Fruit fly (Drosophila melanogaster): ENCODE measurements around the gene rols.

rols gene

DNA sequence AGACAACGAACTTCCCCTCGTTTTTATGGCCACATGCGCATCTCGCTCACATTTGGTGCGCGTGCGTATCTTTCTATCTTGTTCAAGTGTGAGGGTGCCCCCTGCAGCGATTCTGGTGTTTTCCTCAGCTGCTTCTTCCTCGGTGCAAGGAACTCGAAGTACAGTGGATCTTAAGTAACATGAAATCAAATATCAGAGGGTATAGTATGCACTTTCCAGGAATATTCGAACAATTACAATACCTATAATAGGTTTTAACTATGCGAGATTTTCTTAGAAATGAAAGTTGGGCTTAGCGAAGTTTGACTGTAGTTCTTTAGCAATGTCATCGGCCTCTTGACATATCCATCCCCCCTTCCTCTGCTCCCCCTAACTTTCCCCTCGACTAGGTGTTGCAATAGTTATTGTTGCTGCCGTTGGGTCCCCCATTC is 1.9 kb downstream of the rols start (continued):
- TF ChIP-seq Blimp-1 (GFP tag; optimal IDR thresholded peaks at IDR 0.05), result no peak
- TF ChIP-seq CG16779 (tag; optimal IDR thresholded peaks at IDR 0.05), result peak; percentile 25
- TF ChIP-seq Gug (GFP tag; IDR thresholded peaks at IDR 0.05), result peak; percentile 54
- TF ChIP-seq Ets96B (tag; optimal IDR thresholded peaks at IDR 0.05), result peak; percentile 56
- peak; percentile 59 for TF ChIP-seq CG6808 (GFP tag; optimal IDR thresholded peaks at IDR 0.05)
- TF ChIP-seq Smox (GFP tag; optimal IDR thresholded peaks at IDR 0.05), result no peak
- no peak for TF ChIP-seq vri (GFP tag; optimal IDR thresholded peaks at IDR 0.05)
- peak; percentile 29 for TF ChIP-seq CG32006 (GFP tag; optimal IDR thresholded peaks at IDR 0.05)
- TF ChIP-seq CG6792 (GFP tag; optimal IDR thresholded peaks at IDR 0.05), result peak; percentile 25
- peak; percentile 62 for TF ChIP-seq CG10631 (GFP tag; optimal IDR thresholded peaks at IDR 0.05)
- TF ChIP-seq salr (GFP tag; optimal IDR thresholded peaks at IDR 0.05), result peak in 1 of 2 experiments; percentile 59
- no peak for TF ChIP-seq CG4318 (GFP tag; optimal IDR thresholded peaks at IDR 0.05)
- TF ChIP-seq Eip93F (GFP tag; optimal IDR thresholded peaks at IDR 0.05), result no peak
- no peak for TF ChIP-seq dac (GFP tag; optimal IDR thresholded peaks at IDR 0.05)
- TF ChIP-seq CG15336 (GFP tag; IDR thresholded peaks at IDR 0.05), result peak; percentile 46; the same call in 1 of the 2 replicates
- no peak for TF ChIP-seq CG6854 (GFP tag; optimal IDR thresholded peaks at IDR 0.05)
- TF ChIP-seq CG11294 (GFP tag; IDR thresholded peaks at IDR 0.05), result no peak
- peak; percentile 35 for TF ChIP-seq svp (GFP tag)
- TF ChIP-seq net (GFP tag; optimal IDR thresholded peaks at IDR 0.05), result no peak
- TF ChIP-seq Met (GFP tag; optimal IDR thresholded peaks at IDR 0.05), result no peak
- TF ChIP-seq Sox15 (GFP tag; optimal IDR thresholded peaks at IDR 0.05), result no peak
- TF ChIP-seq Lpt (GFP tag; optimal IDR thresholded peaks at IDR 0.05), result peak; percentile 44
- no peak for TF ChIP-seq topi (GFP tag; optimal IDR thresholded peaks at IDR 0.05)
- TF ChIP-seq cyc (GFP tag; optimal IDR thresholded peaks at IDR 0.05), result peak; percentile 4
- peak; percentile 81 for TF ChIP-seq Eip78C (GFP tag)

DNA sequence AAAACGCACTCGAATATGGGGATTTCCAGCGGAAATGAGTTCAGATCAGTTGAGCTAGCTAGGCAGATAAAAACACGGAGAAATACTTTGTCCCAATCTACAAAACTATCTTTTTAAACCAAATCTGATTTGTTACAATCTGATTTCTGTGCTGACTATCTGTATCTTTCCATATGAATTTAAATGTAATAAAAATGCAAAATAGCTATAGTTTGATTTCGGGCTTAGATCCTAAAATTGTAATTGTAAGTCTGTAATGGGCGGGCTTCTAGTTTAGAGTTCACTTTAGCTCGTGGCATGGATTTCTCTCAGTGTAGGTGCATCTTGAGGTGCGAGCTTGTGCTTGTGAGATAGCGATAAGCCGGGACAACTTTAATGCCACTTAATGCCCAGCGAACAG is 2.4 kb downstream of the rols start:
- TF ChIP-seq Eip78C (GFP tag) (peak; percentile 58), pdm3 (GFP tag; optimal IDR thresholded peaks at IDR 0.05) (peak; percentile 8), CG10669 (GFP tag; optimal IDR thresholded peaks at IDR 0.05) (peak; percentile 18), Ets96B (tag; optimal IDR thresholded peaks at IDR 0.05) (peak; percentile 23), fd59A (GFP tag; optimal IDR thresholded peaks at IDR 0.05) (peak; percentile 2), Hr39 (GFP tag; optimal IDR thresholded peaks at IDR 0.05) (no peak), Sox15 (GFP tag; optimal IDR thresholded peaks at IDR 0.05) (no peak)

dm6 chr3L:12060101-12060500 is 4.6 kb downstream of the rols start:
- TF ChIP-seq CG32006 (GFP tag; optimal IDR thresholded peaks at IDR 0.05) (peak; percentile 83), CG6792 (GFP tag; optimal IDR thresholded peaks at IDR 0.05) (no peak), Eip78C (GFP tag) (peak; percentile 40), CG8632 (GFP tag; optimal IDR thresholded peaks at IDR 0.05) (no peak), eg (GFP tag; IDR thresholded peaks at IDR 0.05) (peak; percentile 47; the same call in 1 of the 3 replicates), CG6276 (GFP tag; optimal IDR thresholded peaks at IDR 0.05) (peak; percentile 34), OdsH (GFP tag; optimal IDR thresholded peaks at IDR 0.05) (peak; percentile 7), fkh (GFP tag; optimal IDR thresholded peaks at IDR 0.05) (peak; percentile 2), dac (GFP tag; optimal IDR thresholded peaks at IDR 0.05) (peak; percentile 49), CG11294 (GFP tag; IDR thresholded peaks at IDR 0.05) (no peak), Hr4 (GFP tag; optimal IDR thresholded peaks at IDR 0.05) (peak; percentile 77), CG15336 (GFP tag; IDR thresholded peaks at IDR 0.05) (peak; percentile 72), salr (GFP tag; optimal IDR thresholded peaks at IDR 0.05) (no peak), CG4318 (GFP tag; optimal IDR thresholded peaks at IDR 0.05) (peak; percentile 66), svp (GFP tag) (peak; percentile 28), Sox102F (GFP tag; optimal IDR thresholded peaks at IDR 0.05) (no peak), net (GFP tag; optimal IDR thresholded peaks at IDR 0.05) (no peak), CG8119 (GFP tag; IDR thresholded peaks at IDR 0.05) (peak; percentile 71)

All from whole organism, prepupa.